Fruit fly (Drosophila melanogaster) whole organism, pupa: ENCODE measurements around the gene Afti.
A peak's percentile ranks its signal among the peaks of the same experiment; 100 is the strongest.

ENCODE experiments used
- CG10348 ChIP-seq: fragments of 200-800 bp; sonication (Bioruptor generic); IDR thresholded peaks from 2 replicates; pipeline ENCODE4 v1.3.6; 2022; ENCODE audit warnings: missing biosample characterization, missing genetic modification characterization
- CG12605 ChIP-seq: fragments of 200-800 bp; sonication (Bioruptor generic); IDR thresholded peaks from 2 replicates; pipeline ENCODE4 v1.3.6; 2022; ENCODE audit warnings: missing biosample characterization, missing genetic modification characterization
- CG13204 ChIP-seq: fragments of 200-800 bp; sonication (Bioruptor generic); optimal IDR thresholded peaks from 2 replicates; lab custom pipeline; 2018; ENCODE audit warnings: missing biosample characterization, mild to moderate bottlenecking, missing genetic modification characterization, moderate library complexity
- CG14655 ChIP-seq: fragments of 200-800 bp; sonication (Bioruptor generic); optimal IDR thresholded peaks from 3 replicates; lab custom pipeline; 2017; ENCODE audit warnings: mild to moderate bottlenecking, missing biosample characterization, missing genetic modification reagents, missing genetic modification characterization
- CG15710 ChIP-seq: fragments of 200-800 bp; sonication (Bioruptor generic); optimal IDR thresholded peaks from 2 replicates; lab custom pipeline; 2018; ENCODE audit warnings: missing biosample characterization, mild to moderate bottlenecking, missing genetic modification characterization, moderate library complexity
- CG17806 ChIP-seq: fragments of 200-800 bp; sonication (Bioruptor generic); optimal IDR thresholded peaks from 2 replicates; lab custom pipeline; 2018; ENCODE audit warnings: missing biosample characterization, mild to moderate bottlenecking, missing genetic modification characterization, moderate library complexity
- CG32121 ChIP-seq: fragments of 200-800 bp; sonication (Bioruptor generic); IDR thresholded peaks from 2 replicates; pipeline ENCODE4 v1.3.6; 2022; ENCODE audit warnings: missing biosample characterization, missing genetic modification characterization
- CG34367 ChIP-seq: fragments of 200-800 bp; sonication (Bioruptor generic); optimal IDR thresholded peaks from 2 replicates; lab custom pipeline; 2018; ENCODE audit warnings: missing biosample characterization, mild to moderate bottlenecking, missing genetic modification characterization
- CG4496 ChIP-seq: fragments of 200-800 bp; sonication (Bioruptor generic); IDR thresholded peaks from 3 replicates; pipeline ENCODE4 v1.3.6; 2022; ENCODE audit warnings: missing biosample characterization, missing genetic modification characterization
- CG8159 ChIP-seq: fragments of 200-800 bp; sonication (Bioruptor generic); optimal IDR thresholded peaks from 3 replicates; lab custom pipeline; 2018; ENCODE audit warnings: missing biosample characterization, mild to moderate bottlenecking, missing genetic modification characterization, moderate library complexity
- CG8301 ChIP-seq: fragments of 200-800 bp; sonication (Bioruptor generic); optimal IDR thresholded peaks from 2 replicates; lab custom pipeline; 2018; ENCODE audit warnings: missing biosample characterization, mild to moderate bottlenecking, missing genetic modification characterization
- CG9948 ChIP-seq: fragments of 200-800 bp; sonication (Bioruptor generic); optimal IDR thresholded peaks from 2 replicates; lab custom pipeline; 2018; ENCODE audit warnings: missing biosample characterization, mild to moderate bottlenecking, missing genetic modification characterization, moderate library complexity
- D1 ChIP-seq: fragments of 200-800 bp; sonication (Bioruptor generic); optimal IDR thresholded peaks from 2 replicates; lab custom pipeline; 2018; ENCODE audit warnings: missing biosample characterization, mild to moderate bottlenecking, missing genetic modification characterization, moderate library complexity
- EcR ChIP-seq: fragments of 200-800 bp; sonication (Bioruptor generic); optimal IDR thresholded peaks from 3 replicates; lab custom pipeline; 2019; ENCODE audit warnings: missing biosample characterization, missing genetic modification characterization, mild to moderate bottlenecking, moderate library complexity, missing genetic modification reagents
- Ets98B ChIP-seq: fragments of 200-800 bp; sonication (Bioruptor generic); IDR thresholded peaks from 2 replicates; pipeline ENCODE4 v1.3.6; 2022; ENCODE audit warnings: missing biosample characterization, missing genetic modification characterization
- Pif1A ChIP-seq: fragments of 200-800 bp; sonication (Bioruptor generic); optimal IDR thresholded peaks from 3 replicates; lab custom pipeline; 2016; ENCODE audit warnings: missing biosample characterization, missing genetic modification characterization
- Pif1B ChIP-seq: fragments of 200-800 bp; sonication (Bioruptor generic); optimal IDR thresholded peaks from 3 replicates; lab custom pipeline; 2016; ENCODE audit warnings: missing biosample characterization, missing genetic modification characterization
- Snoo ChIP-seq: fragments of 200-800 bp; sonication (Bioruptor generic); optimal IDR thresholded peaks from 3 replicates; lab custom pipeline; 2017; ENCODE audit warnings: missing biosample characterization, mild to moderate bottlenecking, missing genetic modification characterization, inconsistent platforms
- fd96Ca ChIP-seq: fragments of 200-800 bp; sonication (Bioruptor generic); IDR thresholded peaks from 3 replicates; pipeline ENCODE4 v1.3.6; 2022; ENCODE audit warnings: missing biosample characterization, missing genetic modification characterization
- gl ChIP-seq: fragments of 200-800 bp; sonication (Bioruptor generic); optimal IDR thresholded peaks from 2 replicates; lab custom pipeline; 2018; ENCODE audit warnings: missing biosample characterization, mild to moderate bottlenecking, missing genetic modification characterization
- rn ChIP-seq: fragments of 200-800 bp; sonication (Bioruptor generic); IDR thresholded peaks from 2 replicates; pipeline ENCODE4 v1.3.6; 2022; ENCODE audit warnings: missing biosample characterization, missing genetic modification characterization

Afti gene

DNA sequence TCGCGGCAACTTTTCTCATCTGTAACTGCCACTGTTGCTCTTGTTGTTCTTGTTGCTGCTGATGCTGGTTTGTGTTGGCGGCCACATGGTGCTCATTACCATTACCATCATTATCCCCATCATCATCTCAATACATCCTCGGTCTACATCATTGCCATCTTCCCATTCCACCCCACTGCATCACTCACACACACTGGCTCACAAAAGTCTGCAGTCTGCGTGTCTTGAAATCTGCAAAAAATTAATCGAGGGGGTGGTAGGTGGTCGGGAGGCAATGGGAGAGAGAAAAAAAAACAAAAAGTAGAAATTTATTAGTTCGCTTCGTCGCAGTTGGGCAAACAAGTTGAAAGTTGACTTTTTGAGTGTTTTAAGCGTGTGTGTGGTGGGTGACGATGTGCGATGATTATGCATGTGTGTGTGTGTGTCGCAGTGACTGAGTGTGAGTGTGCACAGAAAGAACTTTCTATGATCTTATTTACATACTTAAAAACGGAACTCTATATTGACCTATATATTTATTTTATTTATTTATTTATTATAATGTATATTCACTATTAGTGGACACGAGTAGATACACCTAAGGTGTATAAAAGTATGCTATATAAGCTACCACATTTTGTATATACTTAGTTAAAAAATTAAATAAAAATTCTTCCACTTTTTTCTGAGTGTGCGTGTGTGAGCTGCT, 47.0 kb downstream of the Afti start:
- TF ChIP-seq CG34367 (peak; percentile 7), Snoo (tag; lab: Kevin White, UChicago) (no peak), CG8159 (tag; lab: Kevin White, UChicago) (peak; percentile 20), CG9948 (peak; percentile 31), CG8301 (peak; percentile 41), EcR (GFP tag; lab: Kevin White, UChicago) (no peak), rn (no peak), CG14655 (GFP tag; lab: Kevin White, UChicago) (peak; percentile 70), CG32121 (GFP tag; lab: Robert Waterston, UW) (peak; percentile 54), CG15710 (peak; percentile 12), CG13204 (no peak), CG17806 (tag; lab: Kevin White, UChicago) (peak; percentile 23), fd96Ca (GFP tag; lab: Robert Waterston, UW) (no peak), CG4496 (peak; percentile 46; the same call in 1 of the 3 replicates), CG10348 (GFP tag; lab: Robert Waterston, UW) (no peak), CG12605 (no peak), Pif1B (GFP tag; lab: Kevin White, UChicago) (no peak), D1 (tag; lab: Kevin White, UChicago) (no peak), gl (tag; lab: Kevin White, UChicago) (no peak), Ets98B (GFP tag; lab: Robert Waterston, UW) (peak; percentile 47), Pif1A (GFP tag; lab: Kevin White, UChicago) (peak; percentile 9)

DNA sequence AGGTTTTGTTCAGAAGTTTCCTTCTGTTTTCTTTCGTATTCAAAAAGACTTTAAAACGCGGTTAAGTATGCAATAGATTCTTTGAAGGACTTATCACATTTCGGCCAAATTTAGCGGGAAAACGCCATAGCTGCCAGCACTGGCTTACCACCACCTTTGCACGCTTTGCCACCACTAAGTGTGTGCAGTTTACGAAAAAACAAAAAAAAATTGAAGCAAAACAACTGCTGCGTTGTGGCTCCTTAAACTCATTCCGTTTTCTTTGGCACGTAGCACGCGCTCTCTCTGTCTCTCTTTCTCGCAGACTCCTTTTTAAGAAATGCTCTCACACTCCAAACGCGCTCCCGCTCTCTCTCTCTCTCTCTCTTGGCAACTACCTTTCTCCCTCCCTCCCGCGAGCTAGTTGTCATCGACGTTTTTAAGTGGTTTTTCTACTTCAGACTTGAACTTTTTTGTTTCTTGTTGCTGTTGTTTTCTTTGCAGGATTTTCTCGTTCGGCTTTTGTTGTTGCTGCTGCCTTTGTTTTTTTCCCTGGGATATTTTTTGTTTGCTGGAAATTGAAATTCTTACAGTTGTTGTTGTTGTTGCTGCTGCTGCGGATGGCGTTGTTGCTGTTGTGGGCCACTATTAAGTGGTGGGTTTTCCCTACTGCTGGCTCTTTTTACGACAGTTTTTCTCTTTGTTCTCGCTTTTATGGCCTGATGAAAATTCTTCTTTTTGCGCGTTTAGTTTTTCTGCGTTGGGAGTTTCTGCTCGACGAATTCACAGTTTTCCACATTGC, 47.8 kb downstream of the Afti start:
- TF ChIP-seq Pif1B (GFP tag; lab: Kevin White, UChicago) (peak; percentile 66), CG4496 (peak; percentile 84), Snoo (tag; lab: Kevin White, UChicago) (no peak), CG14655 (GFP tag; lab: Kevin White, UChicago) (peak; percentile 31), D1 (tag; lab: Kevin White, UChicago) (no peak), CG15710 (peak; percentile 53), CG34367 (peak; percentile 33), CG8301 (peak; percentile 15), CG13204 (peak; percentile 75), CG12605 (peak; percentile 69), fd96Ca (GFP tag; lab: Robert Waterston, UW) (peak; percentile 63; the same call in 2 of the 3 replicates), CG8159 (tag; lab: Kevin White, UChicago) (peak; percentile 45), Pif1A (GFP tag; lab: Kevin White, UChicago) (peak; percentile 37), CG9948 (peak; percentile 50), CG32121 (GFP tag; lab: Robert Waterston, UW) (no peak; the same call in 1 of the 2 replicates), EcR (GFP tag; lab: Kevin White, UChicago) (peak; percentile 69), gl (tag; lab: Kevin White, UChicago) (peak; percentile 88), rn (no peak), CG10348 (GFP tag; lab: Robert Waterston, UW) (no peak), Ets98B (GFP tag; lab: Robert Waterston, UW) (peak; percentile 79), CG17806 (tag; lab: Kevin White, UChicago) (peak; percentile 21)
- TF ChIP-seq, all 21 proteins: peak for 16

DNA sequence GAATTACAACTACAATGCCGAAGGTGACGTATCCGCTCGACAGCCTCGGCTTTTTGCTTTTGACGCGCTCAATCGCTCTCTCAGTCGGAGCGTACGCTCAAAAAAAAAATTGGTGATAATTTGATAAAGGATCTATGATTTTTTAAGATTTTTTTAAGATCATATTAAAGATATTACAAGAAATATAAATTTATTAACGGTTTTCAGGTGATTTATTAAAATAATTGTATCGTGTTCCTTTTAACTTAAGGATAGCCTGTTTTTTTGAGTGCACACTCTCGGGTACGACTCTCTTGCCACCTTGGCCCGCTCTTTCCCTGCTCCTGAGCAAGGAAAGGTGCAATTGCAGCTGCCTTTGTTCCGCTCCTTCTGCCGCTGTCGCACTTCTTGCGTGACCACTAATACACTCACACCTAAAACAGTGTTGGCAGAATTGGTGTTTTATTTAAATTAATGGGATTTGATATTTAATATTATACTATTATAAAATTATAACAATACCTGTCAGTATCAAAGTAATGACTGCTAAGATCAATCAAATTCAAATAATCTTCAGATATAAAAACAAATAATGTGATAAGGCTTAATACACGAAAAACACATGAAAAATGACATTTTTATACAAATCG, 48.5 kb downstream of the Afti start:
- peak; percentile 96 for TF ChIP-seq CG13204
- TF ChIP-seq CG14655 (GFP tag; lab: Kevin White, UChicago): peak; percentile 97
- TF ChIP-seq EcR (GFP tag; lab: Kevin White, UChicago): peak; percentile 72
- TF ChIP-seq CG34367: peak; percentile 94
- TF ChIP-seq CG8159 (tag; lab: Kevin White, UChicago): peak; percentile 98
- peak; percentile 93 for TF ChIP-seq Snoo (tag; lab: Kevin White, UChicago)
- peak; percentile 90 for TF ChIP-seq gl (tag; lab: Kevin White, UChicago)
- TF ChIP-seq CG4496: peak; percentile 97
- TF ChIP-seq Pif1A (GFP tag; lab: Kevin White, UChicago): peak; percentile 96
- TF ChIP-seq CG9948: peak; percentile 97
- TF ChIP-seq CG10348 (GFP tag; lab: Robert Waterston, UW): peak; percentile 77
- peak; percentile 97 for TF ChIP-seq Ets98B (GFP tag; lab: Robert Waterston, UW)
- peak; percentile 96 for TF ChIP-seq fd96Ca (GFP tag; lab: Robert Waterston, UW)
- TF ChIP-seq rn: peak; percentile 96
- TF ChIP-seq CG32121 (GFP tag; lab: Robert Waterston, UW): peak; percentile 98
- peak; percentile 97 for TF ChIP-seq CG17806 (tag; lab: Kevin White, UChicago)
- TF ChIP-seq Pif1B (GFP tag; lab: Kevin White, UChicago): peak; percentile 98
- TF ChIP-seq CG12605: peak; percentile 97
- peak; percentile 96 for TF ChIP-seq CG8301
- peak; percentile 97 for TF ChIP-seq D1 (tag; lab: Kevin White, UChicago)
- peak; percentile 98 for TF ChIP-seq CG15710

DNA sequence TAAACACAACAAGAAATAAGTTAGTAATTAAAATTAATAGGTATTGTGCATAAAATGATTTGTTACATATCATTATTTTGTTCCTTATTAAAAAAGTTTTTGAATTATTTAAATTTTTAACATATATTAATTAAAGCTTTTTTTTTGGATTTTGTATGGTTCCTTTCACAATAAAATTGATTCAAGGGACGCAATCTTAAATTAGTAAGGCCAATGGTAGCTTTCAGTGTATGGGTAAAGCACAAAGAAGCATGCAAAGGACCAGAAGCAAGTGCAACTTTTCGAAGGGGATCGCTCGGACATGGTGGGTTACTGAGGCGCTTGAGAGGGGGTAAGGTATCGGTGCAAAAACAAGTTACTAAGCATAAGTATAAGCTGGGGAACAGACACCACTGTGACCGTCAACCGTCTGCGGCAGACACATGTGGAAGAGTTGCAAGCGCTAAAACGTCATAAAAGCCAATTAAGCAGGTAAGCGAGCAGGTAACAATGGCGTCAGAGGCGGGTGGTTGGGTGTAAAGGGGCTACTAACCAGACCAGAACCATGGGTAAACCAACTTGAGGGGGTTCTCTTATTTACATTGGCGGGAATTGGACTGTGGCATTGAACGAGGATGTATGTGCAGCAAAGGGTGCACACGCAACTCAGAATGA, 50.8 kb downstream of the Afti start:
- TF ChIP-seq CG13204: peak; percentile 32
- TF ChIP-seq Pif1A (GFP tag; lab: Kevin White, UChicago): no peak
- TF ChIP-seq CG12605: no peak
- TF ChIP-seq CG34367: peak; percentile 52
- TF ChIP-seq CG8159 (tag; lab: Kevin White, UChicago): peak; percentile 76
- peak; percentile 51 for TF ChIP-seq EcR (GFP tag; lab: Kevin White, UChicago)
- TF ChIP-seq D1 (tag; lab: Kevin White, UChicago): no peak
- TF ChIP-seq CG10348 (GFP tag; lab: Robert Waterston, UW): no peak
- peak; percentile 66 for TF ChIP-seq CG17806 (tag; lab: Kevin White, UChicago)
- 0 out of 3 replicates have a peak, but pooled peaks have one; percentile 23 for TF ChIP-seq CG4496
- peak; percentile 64 for TF ChIP-seq CG15710
